Worm (Caenorhabditis elegans) whole organism, late embryonic: ENCODE data around the gene erp-44.2.

Experiments used
- C38D4.7 ChIP-seq: fragments of 200-800 bp; sonication (Bioruptor generic); optimal IDR thresholded peaks from 2 replicates; lab custom pipeline; 2018; ENCODE audit warnings: mild to moderate bottlenecking, missing genetic modification characterization, moderate library complexity, missing compliant biosample characterization
- F13H6.1 ChIP-seq: sonication (generic microtip); optimal IDR thresholded peaks from 2 replicates; lab custom pipeline; 2016; ENCODE audit warnings: missing genetic modification characterization, missing compliant biosample characterization
- Y22D7AL.16 ChIP-seq: sonication (generic microtip); optimal IDR thresholded peaks from 2 replicates; lab custom pipeline; 2016; ENCODE audit warnings: missing genetic modification characterization, missing compliant biosample characterization
- ama-1 ChIP-seq: fragments of 150-350 bp; optimal IDR thresholded peaks from 2 replicates; lab custom pipeline; 2014
- ceh-31 ChIP-seq: sonication (generic microtip); optimal IDR thresholded peaks from 2 replicates; lab custom pipeline; 2016; ENCODE audit warnings: missing genetic modification characterization, missing compliant biosample characterization
- ets-4 ChIP-seq: sonication (generic microtip); optimal IDR thresholded peaks from 2 replicates; lab custom pipeline; 2016; ENCODE audit warnings: missing genetic modification characterization, missing compliant biosample characterization
- hlh-30 ChIP-seq: sonication (generic microtip); optimal IDR thresholded peaks from 2 replicates; lab custom pipeline; 2017; ENCODE audit warnings: antibody characterized with exemption, missing genetic modification characterization, missing compliant biosample characterization; ENCODE audit not compliant: insufficient read depth
- lin-11 ChIP-seq: fragments of 200-800 bp; sonication (Bioruptor generic); optimal IDR thresholded peaks from 2 replicates; lab custom pipeline; 2018; ENCODE audit warnings: mild to moderate bottlenecking, missing genetic modification characterization, missing compliant biosample characterization
- odd-2 ChIP-seq: sonication (generic microtip); optimal IDR thresholded peaks from 2 replicates; lab custom pipeline; 2017; ENCODE audit warnings: antibody characterized with exemption, mild to moderate bottlenecking, missing genetic modification characterization, missing compliant biosample characterization
- tbx-2 ChIP-seq: sonication (generic microtip); optimal IDR thresholded peaks from 2 replicates; lab custom pipeline; 2016; ENCODE audit warnings: missing genetic modification characterization, missing compliant biosample characterization
- unc-55 ChIP-seq: sonication (generic microtip); optimal IDR thresholded peaks from 2 replicates; lab custom pipeline; 2017; ENCODE audit warnings: missing biosample characterization, missing genetic modification reagents, missing genetic modification characterization

DNA sequence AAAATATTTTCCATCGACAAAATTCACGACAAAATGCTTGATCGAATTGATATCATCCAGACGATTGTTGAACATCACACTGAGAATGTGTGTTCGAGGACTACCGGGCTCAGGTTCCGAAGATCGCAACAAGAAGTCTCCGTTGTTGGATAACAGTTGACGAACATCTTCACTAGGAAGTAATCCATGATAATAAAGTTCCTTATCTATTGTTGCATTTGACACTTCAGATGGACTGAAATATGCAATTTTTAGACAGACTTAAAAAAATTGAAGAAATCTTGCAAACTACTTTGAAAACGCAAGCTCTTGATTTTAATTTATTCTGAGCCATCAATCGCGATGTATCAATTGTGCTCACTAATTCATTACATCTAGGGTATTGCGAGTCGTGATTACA lies 42.8 kb upstream of the erp-44.2 start:
- TF ChIP-seq Y22D7AL.16 (tag; lab: Kevin White, UChicago) (no peak), ama-1 (lab: Kevin White, UChicago) (no peak), C38D4.7 (GFP tag; lab: Kevin White, UChicago) (no peak), lin-11 (tag; lab: Kevin White, UChicago) (no peak), hlh-30 (tag; lab: Kevin White, UChicago) (no peak), ceh-31 (no peak), ets-4 (tag; lab: Kevin White, UChicago) (no peak), tbx-2 (tag; lab: Kevin White, UChicago) (no peak), F13H6.1 (no peak), odd-2 (tag; lab: Kevin White, UChicago) (no peak), unc-55 (GFP tag; lab: Kevin White, UChicago) (no peak)
